Fruit fly (Drosophila melanogaster) whole organism: ENCODE results near the gene wrm2.

Source experiments
- CG8478 ChIP-seq: fragments of >200 bp; optimal IDR thresholded peaks from 2 replicates; lab custom pipeline; 2018; ENCODE audit warnings: inconsistent platforms
- Dll ChIP-seq: fragments of >200 bp; optimal IDR thresholded peaks from 2 replicates; lab custom pipeline; 2017
- EcR ChIP-seq, 2 experiments: fragments of >200 bp; optimal IDR thresholded peaks; 2 replicates each; lab custom pipeline; 2017; ENCODE audit warnings: missing biosample characterization in 2 of 2, missing genetic modification characterization in 2 of 2, missing genetic modification reagents in 2 of 2
- psq ChIP-seq: fragments of >200 bp; optimal IDR thresholded peaks from 2 replicates; lab custom pipeline; 2017
- usp ChIP-seq: fragments of >200 bp; optimal IDR thresholded peaks from 2 replicates; lab custom pipeline; 2017; ENCODE audit warnings: missing biosample characterization, missing genetic modification characterization, mixed read lengths

dm6 chr3L:7338786-7339185, 3.8 kb upstream of the wrm2 start:
- TF ChIP-seq Dll (lab: Kevin White, UChicago) (no peak), CG8478 (lab: Kevin White, UChicago) (no peak), usp (GFP tag; lab: Kevin White, UChicago) (no peak), psq (lab: Kevin White, UChicago) (no peak), EcR (GFP tag; optimal IDR thresholded peaks at IDR 0.05; lab: Kevin White, UChicago) (no peak)
